Worm (Caenorhabditis elegans): Measurements from ENCODE around the gene F16G10.2.

F16G10.2 gene

DNA sequence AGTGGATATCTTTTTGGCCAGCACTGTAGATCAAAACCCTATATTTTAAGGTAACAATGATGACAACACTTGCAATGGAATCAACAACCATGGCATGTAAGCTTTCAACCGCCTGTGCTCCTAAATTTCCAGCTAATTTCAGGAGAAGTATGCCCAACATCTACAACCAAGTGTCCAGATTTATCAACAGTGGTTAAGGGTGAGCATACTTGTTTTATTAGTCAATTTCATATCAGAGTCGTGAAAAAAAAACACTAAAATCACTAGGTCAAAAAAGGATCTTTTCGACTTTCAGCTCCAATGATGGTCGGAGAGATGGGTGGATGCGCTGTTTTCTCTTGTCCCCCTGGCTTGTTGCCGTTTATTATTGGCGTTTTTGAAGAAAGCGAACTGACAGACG is 28.9 kb downstream of the F16G10.2 start, which contains the start of gene F16G10.1:
F16G10.1 (plus strand) TSS at position 301 of the 400 bp plus-strand sequence.
- TF ChIP-seq tra-4 (tag; optimal IDR thresholded peaks at IDR 0.05) (no peak), tbx-11 (GFP tag; IDR thresholded peaks at IDR 0.05) (no peak), pes-1 (GFP tag; IDR thresholded peaks at IDR 0.05) (no peak), sea-1 (GFP tag; conservative IDR thresholded peaks at IDR 0.05) (no peak), hnd-1 (tag; optimal IDR thresholded peaks at IDR 0.05) (no peak), F13C5.2 (tag; optimal IDR thresholded peaks at IDR 0.05) (no peak), ceh-13 (GFP tag; optimal IDR thresholded peaks at IDR 0.05) (no peak), B0310.2 (tag; optimal IDR thresholded peaks at IDR 0.05) (no peak), tbx-37 (GFP tag; conservative IDR thresholded peaks at IDR 0.05) (no peak), hmbx-1 (tag; optimal IDR thresholded peaks at IDR 0.05) (no peak), ama-1 (optimal IDR thresholded peaks at IDR 0.05) (no peak), ceh-36 (tag; optimal IDR thresholded peaks at IDR 0.05) (no peak), hmg-4 (GFP tag; optimal IDR thresholded peaks at IDR 0.05) (no peak), flt-1 (GFP tag; IDR thresholded peaks at IDR 0.05) (no peak), aly-1 (tag; optimal IDR thresholded peaks at IDR 0.05) (no peak), ets-7 (tag; optimal IDR thresholded peaks at IDR 0.05) (no peak), scrt-1 (GFP tag; IDR thresholded peaks at IDR 0.05) (no peak)

DNA sequence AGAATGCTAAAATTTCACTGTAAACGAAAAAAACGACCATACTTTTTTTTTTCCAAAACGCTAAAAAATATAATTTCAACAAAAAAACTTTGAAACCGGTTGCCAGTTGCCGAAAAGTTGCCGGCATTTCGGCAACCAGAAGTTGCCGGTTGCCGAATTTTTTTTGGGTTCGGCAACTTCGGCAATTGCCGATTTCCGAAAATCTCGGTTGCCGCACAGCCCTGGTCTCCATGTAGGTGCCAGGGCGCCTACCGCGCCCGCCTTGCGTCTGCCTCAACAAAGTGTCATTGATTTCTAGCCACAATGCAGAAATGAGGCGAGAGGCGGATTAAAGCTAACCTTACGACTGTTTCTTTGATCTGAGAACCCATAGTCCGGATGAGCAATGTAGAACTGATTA is 36.0 kb downstream of the F16G10.2 start:
- TF ChIP-seq hmg-4 (GFP tag; optimal IDR thresholded peaks at IDR 0.05) (no peak), ceh-13 (GFP tag; optimal IDR thresholded peaks at IDR 0.05) (no peak), ceh-36 (tag; optimal IDR thresholded peaks at IDR 0.05) (no peak), aly-1 (tag; optimal IDR thresholded peaks at IDR 0.05) (no peak), sea-1 (GFP tag; conservative IDR thresholded peaks at IDR 0.05) (no peak), ets-7 (tag; optimal IDR thresholded peaks at IDR 0.05) (no peak), tbx-37 (GFP tag; conservative IDR thresholded peaks at IDR 0.05) (no peak), B0310.2 (tag; optimal IDR thresholded peaks at IDR 0.05) (no peak), ama-1 (optimal IDR thresholded peaks at IDR 0.05) (no peak)

DNA sequence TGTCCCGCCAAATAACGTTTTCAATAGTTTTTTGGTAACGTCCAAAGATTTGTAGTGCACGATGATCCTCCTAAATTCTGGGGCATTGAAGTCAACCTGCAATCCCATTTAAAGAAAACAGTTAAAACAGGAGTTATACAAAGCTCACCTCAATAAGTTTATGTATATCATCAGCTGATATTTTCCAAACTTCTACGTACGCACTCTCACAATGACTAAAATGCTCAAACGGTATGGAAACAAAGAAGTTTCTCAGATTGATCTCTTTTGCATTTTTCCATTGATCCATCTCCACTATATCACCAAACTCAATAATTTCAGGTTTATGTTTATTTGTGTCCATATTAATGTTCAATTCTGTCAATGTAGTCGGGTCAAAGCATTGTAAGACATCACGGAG is 36.5 kb downstream of the F16G10.2 start:
- no peak for TF ChIP-seq F13C5.2 (tag; optimal IDR thresholded peaks at IDR 0.05)
- no peak for TF ChIP-seq sea-1 (GFP tag; conservative IDR thresholded peaks at IDR 0.05)
- no peak for TF ChIP-seq ets-7 (tag; optimal IDR thresholded peaks at IDR 0.05)
- no peak for TF ChIP-seq hmg-4 (GFP tag; optimal IDR thresholded peaks at IDR 0.05)
- no peak for TF ChIP-seq tbx-37 (GFP tag; conservative IDR thresholded peaks at IDR 0.05)
- no peak for TF ChIP-seq B0310.2 (tag; optimal IDR thresholded peaks at IDR 0.05)
- no peak for TF ChIP-seq aly-1 (tag; optimal IDR thresholded peaks at IDR 0.05)

DNA sequence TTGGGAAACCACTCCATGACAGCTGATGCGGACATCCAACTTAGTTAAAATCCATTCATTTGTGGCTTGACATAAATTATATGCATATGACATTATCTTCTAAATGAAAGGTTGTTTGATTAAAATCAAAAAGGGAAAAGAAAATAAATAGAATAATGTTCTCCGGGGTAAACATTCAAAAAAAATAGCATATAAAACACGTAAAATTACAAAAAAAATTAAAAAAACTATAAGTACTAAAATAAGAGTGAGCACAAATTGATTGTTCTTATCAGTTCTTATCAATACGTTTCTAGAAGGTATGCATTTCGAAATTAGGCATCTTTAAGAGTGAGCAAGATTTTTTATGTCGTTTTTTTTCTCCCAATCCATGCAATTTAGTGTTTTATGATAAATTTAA is 37.6 kb downstream of the F16G10.2 start, which contains the start of gene fbxa-182:
fbxa-182 (minus strand) TSS at position 101 of the 400 bp plus-strand sequence.
- TF ChIP-seq tbx-11 (GFP tag; IDR thresholded peaks at IDR 0.05) (no peak), sea-1 (GFP tag; conservative IDR thresholded peaks at IDR 0.05) (no peak), flt-1 (GFP tag; IDR thresholded peaks at IDR 0.05) (no peak), hmbx-1 (tag; optimal IDR thresholded peaks at IDR 0.05) (no peak), ets-7 (tag; optimal IDR thresholded peaks at IDR 0.05) (no peak), tbx-37 (GFP tag; conservative IDR thresholded peaks at IDR 0.05) (no peak), F13C5.2 (tag; optimal IDR thresholded peaks at IDR 0.05) (no peak), hmg-4 (GFP tag; optimal IDR thresholded peaks at IDR 0.05) (no peak), B0310.2 (tag; optimal IDR thresholded peaks at IDR 0.05) (no peak), ceh-36 (tag; optimal IDR thresholded peaks at IDR 0.05) (no peak), tra-4 (tag; optimal IDR thresholded peaks at IDR 0.05) (no peak), pes-1 (GFP tag; IDR thresholded peaks at IDR 0.05) (no peak), aly-1 (tag; optimal IDR thresholded peaks at IDR 0.05) (no peak), hnd-1 (tag; optimal IDR thresholded peaks at IDR 0.05) (no peak), scrt-1 (GFP tag; IDR thresholded peaks at IDR 0.05) (no peak), ama-1 (optimal IDR thresholded peaks at IDR 0.05) (no peak)

DNA sequence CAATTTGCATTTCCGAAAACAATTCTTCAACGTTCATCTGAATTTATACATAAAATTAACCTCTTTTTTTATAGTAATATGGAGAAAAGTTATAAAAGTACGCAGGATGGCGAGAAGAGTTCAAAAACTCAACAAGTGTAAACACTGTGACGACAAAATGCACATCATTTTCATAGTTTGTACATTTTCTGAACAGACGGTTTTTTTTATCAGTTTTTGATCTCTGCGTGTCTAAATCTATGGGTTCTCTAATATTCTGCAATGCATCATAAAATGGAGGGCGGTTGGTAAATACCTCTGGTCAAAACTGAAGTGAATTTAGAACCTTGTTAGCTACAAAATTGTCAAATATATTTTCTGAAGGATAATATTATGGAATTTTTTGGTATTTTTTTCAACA is 40.4 kb downstream of the F16G10.2 start, which contains the start of gene fbxa-4:
fbxa-4 (minus strand) TSS at position 93 of the 400 bp plus-strand sequence.
- no peak for TF ChIP-seq tbx-11 (GFP tag; IDR thresholded peaks at IDR 0.05)
- no peak for TF ChIP-seq aly-1 (tag; optimal IDR thresholded peaks at IDR 0.05)
- no peak for TF ChIP-seq flt-1 (GFP tag; IDR thresholded peaks at IDR 0.05)
- no peak for TF ChIP-seq scrt-1 (GFP tag; IDR thresholded peaks at IDR 0.05)
- TF ChIP-seq hmbx-1 (tag; optimal IDR thresholded peaks at IDR 0.05): no peak
- TF ChIP-seq pes-1 (GFP tag; IDR thresholded peaks at IDR 0.05): no peak
- TF ChIP-seq ceh-13 (GFP tag; optimal IDR thresholded peaks at IDR 0.05): no peak
- TF ChIP-seq ets-7 (tag; optimal IDR thresholded peaks at IDR 0.05): no peak

DNA sequence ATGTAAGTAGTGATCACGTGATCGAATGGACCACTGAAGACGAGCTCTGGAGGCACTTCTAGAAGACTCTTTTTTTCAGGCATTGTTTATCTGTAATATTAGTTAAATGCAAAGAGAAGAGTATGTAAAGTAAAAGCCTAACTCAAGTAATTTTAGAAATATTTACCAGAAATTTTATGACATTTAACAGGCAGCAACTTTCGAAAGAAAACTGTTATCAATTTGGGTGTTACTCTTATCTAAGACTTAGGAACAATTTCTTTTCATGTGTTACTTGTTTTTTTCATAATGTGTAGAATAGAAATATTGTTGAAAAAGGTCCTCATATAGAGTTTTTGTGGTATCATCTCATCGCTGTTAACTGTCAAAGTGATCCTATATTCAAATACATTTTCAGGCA is 42.8 kb downstream of the F16G10.2 start, which contains the start of the genes F42G2.5 and F42G2.7:
F42G2.5 (minus strand) TSS at position 101 of the 400 bp plus-strand sequence.
F42G2.7 (plus strand) TSS at position 270 of the 400 bp plus-strand sequence.
- TF ChIP-seq hmg-4 (GFP tag; optimal IDR thresholded peaks at IDR 0.05) (no peak), tra-4 (tag; optimal IDR thresholded peaks at IDR 0.05) (no peak), tbx-37 (GFP tag; conservative IDR thresholded peaks at IDR 0.05) (no peak), hmbx-1 (tag; optimal IDR thresholded peaks at IDR 0.05) (no peak), flt-1 (GFP tag; IDR thresholded peaks at IDR 0.05) (no peak), pes-1 (GFP tag; IDR thresholded peaks at IDR 0.05) (no peak), F13C5.2 (tag; optimal IDR thresholded peaks at IDR 0.05) (no peak), hnd-1 (tag; optimal IDR thresholded peaks at IDR 0.05) (no peak), sea-1 (GFP tag; conservative IDR thresholded peaks at IDR 0.05) (no peak), ama-1 (optimal IDR thresholded peaks at IDR 0.05) (no peak), ets-7 (tag; optimal IDR thresholded peaks at IDR 0.05) (no peak), ceh-13 (GFP tag; optimal IDR thresholded peaks at IDR 0.05) (no peak), ceh-36 (tag; optimal IDR thresholded peaks at IDR 0.05) (no peak), B0310.2 (tag; optimal IDR thresholded peaks at IDR 0.05) (no peak), scrt-1 (GFP tag; IDR thresholded peaks at IDR 0.05) (no peak), tbx-11 (GFP tag; IDR thresholded peaks at IDR 0.05) (no peak), aly-1 (tag; optimal IDR thresholded peaks at IDR 0.05) (no peak)

DNA sequence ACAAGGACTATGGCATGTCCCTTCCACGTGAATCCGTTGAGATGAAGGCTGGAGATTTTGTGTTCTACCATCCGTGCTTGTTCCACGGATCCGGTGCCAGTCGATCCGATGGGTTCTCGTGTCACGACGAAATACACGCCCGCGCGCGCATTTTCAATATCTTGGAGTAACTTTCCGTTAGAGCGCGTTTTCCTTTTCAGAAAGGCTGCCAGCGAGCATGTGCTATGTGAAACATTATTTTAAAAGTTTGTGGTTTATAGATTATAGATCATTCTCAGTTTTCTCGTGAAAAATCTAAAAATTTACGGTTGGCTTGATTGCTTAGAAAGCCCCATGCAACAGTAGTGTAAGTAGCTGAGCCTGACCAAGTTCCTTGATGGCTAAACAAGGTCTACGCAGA is 43.8 kb downstream of the F16G10.2 start, which contains the start of gene fbxc-20:
fbxc-20 (plus strand) TSS at position 301 of the 400 bp plus-strand sequence.
- TF ChIP-seq flt-1 (GFP tag; IDR thresholded peaks at IDR 0.05): no peak
- TF ChIP-seq hmbx-1 (tag; optimal IDR thresholded peaks at IDR 0.05): no peak
- no peak for TF ChIP-seq hmg-4 (GFP tag; optimal IDR thresholded peaks at IDR 0.05)
- no peak for TF ChIP-seq ets-7 (tag; optimal IDR thresholded peaks at IDR 0.05)

Data from whole organism, early embryonic.